Fruit fly (Drosophila melanogaster) whole organism, embryonic: Measurements from ENCODE around the gene CG43779.

Experiments used
- Abd-B ChIP-seq: fragments of 200-800 bp; sonication (Bioruptor generic); optimal IDR thresholded peaks from 2 replicates; lab custom pipeline; 2018; ENCODE audit warnings: missing biosample characterization, mild to moderate bottlenecking, missing genetic modification characterization, moderate library complexity
- CG10366 ChIP-seq: fragments of 200-800 bp; sonication (Bioruptor generic); IDR thresholded peaks from 2 replicates; pipeline ENCODE4 v1.3.6; 2022; ENCODE audit warnings: missing biosample characterization, missing genetic modification characterization
- CG13287 ChIP-seq: fragments of 200-800 bp; sonication (Bioruptor generic); IDR thresholded peaks from 2 replicates; pipeline ENCODE4 v1.3.6; 2022; ENCODE audit warnings: missing biosample characterization, missing genetic modification characterization; ENCODE audit not compliant: partially characterized antibody
- CG15011 ChIP-seq: fragments of 200-800 bp; sonication (Bioruptor generic); optimal IDR thresholded peaks from 3 replicates; lab custom pipeline; 2018; ENCODE audit warnings: missing biosample characterization, mild to moderate bottlenecking, missing genetic modification characterization
- CG15073 ChIP-seq: fragments of 200-800 bp; sonication (Bioruptor generic); optimal IDR thresholded peaks from 2 replicates; lab custom pipeline; 2016; ENCODE audit warnings: missing biosample characterization, missing genetic modification characterization
- CG15514 ChIP-seq: fragments of 200-800 bp; sonication (Bioruptor generic); optimal IDR thresholded peaks from 3 replicates; lab custom pipeline; 2017; ENCODE audit warnings: missing biosample characterization, missing genetic modification characterization, mild to moderate bottlenecking, moderate library complexity, missing genetic modification reagents
- CG17328 ChIP-seq: fragments of 200-800 bp; sonication (Bioruptor generic); IDR thresholded peaks from 2 replicates; pipeline ENCODE4 v1.3.6; 2022; ENCODE audit warnings: missing biosample characterization, missing genetic modification characterization
- CG17361 ChIP-seq: fragments of 200-800 bp; sonication (Bioruptor generic); IDR thresholded peaks from 3 replicates; pipeline ENCODE4 v1.3.6; 2022; ENCODE audit warnings: missing biosample characterization, missing genetic modification characterization
- CG32532 ChIP-seq: fragments of 200-800 bp; sonication (Bioruptor generic); IDR thresholded peaks from 2 replicates; pipeline ENCODE4 v1.3.6; 2022; ENCODE audit warnings: missing biosample characterization, missing genetic modification characterization
- CG33557 ChIP-seq: fragments of 200-800 bp; sonication (Bioruptor generic); optimal IDR thresholded peaks from 2 replicates; lab custom pipeline; 2019; ENCODE audit warnings: missing biosample characterization, mild to moderate bottlenecking, missing genetic modification characterization, moderate library complexity
- CG34376 ChIP-seq: fragments of 200-800 bp; sonication (Bioruptor generic); optimal IDR thresholded peaks from 2 replicates; lab custom pipeline; 2018; ENCODE audit warnings: missing biosample characterization, mild to moderate bottlenecking, missing genetic modification characterization
- CG3726 ChIP-seq: fragments of 200-800 bp; sonication (Bioruptor generic); IDR thresholded peaks from 3 replicates; pipeline ENCODE4, ENCODE4 v1.3.6; 2022; ENCODE audit warnings: missing biosample characterization, missing genetic modification characterization
- CG4282 ChIP-seq: fragments of 200-800 bp; sonication (Bioruptor generic); optimal IDR thresholded peaks from 2 replicates; lab custom pipeline; 2016; ENCODE audit warnings: missing biosample characterization, missing genetic modification characterization
- CG4707 ChIP-seq: fragments of 200-800 bp; sonication (Bioruptor generic); optimal IDR thresholded peaks from 2 replicates; lab custom pipeline; 2018; ENCODE audit warnings: missing biosample characterization, mild to moderate bottlenecking, missing genetic modification characterization, moderate library complexity
- CG6854 ChIP-seq: fragments of 200-800 bp; sonication (Bioruptor generic); optimal IDR thresholded peaks from 3 replicates; lab custom pipeline; 2017; ENCODE audit warnings: missing biosample characterization, mild to moderate bottlenecking, missing genetic modification characterization
- CG7963 ChIP-seq: fragments of 200-800 bp; sonication (Bioruptor generic); IDR thresholded peaks from 3 replicates; pipeline ENCODE4 v1.3.6; 2022; ENCODE audit warnings: missing biosample characterization, missing genetic modification characterization; ENCODE audit not compliant: partially characterized antibody
- CG9876 ChIP-seq: fragments of 200-800 bp; sonication (Bioruptor generic); optimal IDR thresholded peaks from 2 replicates; lab custom pipeline; 2016; ENCODE audit warnings: missing biosample characterization, missing genetic modification characterization
- Chrac-16 ChIP-seq: fragments of 200-800 bp; sonication (Bioruptor generic); optimal IDR thresholded peaks from 3 replicates; lab custom pipeline; 2016; ENCODE audit warnings: missing biosample characterization, missing genetic modification characterization
- D19B ChIP-seq: fragments of 200-800 bp; sonication (Bioruptor generic); optimal IDR thresholded peaks from 2 replicates; lab custom pipeline; 2017; ENCODE audit warnings: missing biosample characterization, mild to moderate bottlenecking, missing genetic modification characterization
- Dad ChIP-seq: fragments of 200-800 bp; sonication (Bioruptor generic); optimal IDR thresholded peaks from 3 replicates; lab custom pipeline; 2016; ENCODE audit warnings: missing biosample characterization, missing genetic modification characterization
- Elba2 ChIP-seq: fragments of 200-800 bp; sonication (Bioruptor generic); optimal IDR thresholded peaks from 3 replicates; lab custom pipeline; 2016; ENCODE audit warnings: missing biosample characterization, missing genetic modification characterization
- HLH54F ChIP-seq: fragments of 200-800 bp; sonication (Bioruptor generic); optimal IDR thresholded peaks from 3 replicates; lab custom pipeline; 2016; ENCODE audit warnings: missing biosample characterization, missing genetic modification characterization
- Hr51 ChIP-seq, 2 experiments: fragments of 200-800 bp; sonication (Bioruptor generic); optimal IDR thresholded peaks; 2 replicates in 1 of 2; 3 replicates in 1 of 2; lab custom pipeline; 2016 to 2018; ENCODE audit warnings: missing biosample characterization in 2 of 2, missing genetic modification characterization in 2 of 2, mild to moderate bottlenecking in 1 of 2, moderate library complexity in 1 of 2
- Hr78 ChIP-seq, 2 experiments: fragments of 200-800 bp in 1 of 2; fragments of >200 bp in 1 of 2; sonication (Bioruptor generic) in 1 of 2; optimal IDR thresholded peaks; 2 replicates each; lab custom pipeline; 2017 to 2019; ENCODE audit warnings: missing biosample characterization in 2 of 2, missing genetic modification characterization in 2 of 2, mild to moderate bottlenecking in 1 of 2, moderate library complexity in 1 of 2
- Hsf ChIP-seq: fragments of 200-800 bp; sonication (Bioruptor generic); optimal IDR thresholded peaks from 3 replicates; lab custom pipeline; 2016; ENCODE audit warnings: missing biosample characterization, missing genetic modification characterization
- Meics ChIP-seq: fragments of 200-800 bp; sonication (Bioruptor generic); optimal IDR thresholded peaks from 2 replicates; lab custom pipeline; 2017; ENCODE audit warnings: missing biosample characterization, mild to moderate bottlenecking, missing genetic modification characterization
- Usf ChIP-seq: fragments of 200-800 bp; sonication (Bioruptor generic); optimal IDR thresholded peaks from 2 replicates; lab custom pipeline; 2017; ENCODE audit warnings: missing genotype, missing biosample characterization, missing genetic modification characterization
- al ChIP-seq: fragments of 200-800 bp; sonication (Bioruptor generic); IDR thresholded peaks from 2 replicates; pipeline ENCODE4 v1.3.6; 2022; ENCODE audit warnings: missing biosample characterization, missing genetic modification characterization
- ash1 ChIP-seq: fragments of 200-800 bp; sonication (Bioruptor generic); optimal IDR thresholded peaks from 2 replicates; lab custom pipeline; 2018; ENCODE audit warnings: missing biosample characterization, mild to moderate bottlenecking, missing genetic modification characterization
- az2 ChIP-seq: fragments of 200-800 bp; sonication (Bioruptor generic); optimal IDR thresholded peaks from 3 replicates; lab custom pipeline; 2016; ENCODE audit warnings: missing biosample characterization, missing genetic modification characterization
- br ChIP-seq: fragments of >200 bp; optimal IDR thresholded peaks from 2 replicates; lab custom pipeline; 2017
- bsh ChIP-seq, 2 experiments: fragments of 200-800 bp; sonication (Bioruptor generic); optimal IDR thresholded peaks; 2 replicates each; lab custom pipeline; 2017 to 2018; ENCODE audit warnings: mild to moderate bottlenecking in 2 of 2, missing biosample characterization in 2 of 2, missing genetic modification characterization in 2 of 2, moderate library complexity in 1 of 2
- dysf ChIP-seq: fragments of 200-800 bp; sonication (Bioruptor generic); IDR thresholded peaks from 3 replicates; pipeline ENCODE4 v1.3.6; 2022; ENCODE audit warnings: missing biosample characterization, missing genetic modification characterization
- eve ChIP-seq, 2 experiments: fragments of >200 bp; optimal IDR thresholded peaks; 2 replicates each; lab custom pipeline; 2017; ENCODE audit warnings: missing biosample characterization in 2 of 2, missing genetic modification characterization in 2 of 2
- gsb ChIP-seq: fragments of 200-800 bp; sonication (Bioruptor generic); IDR thresholded peaks from 2 replicates; pipeline ENCODE4 v1.3.6; 2022; ENCODE audit warnings: missing biosample characterization, missing genetic modification characterization
- gsb-n ChIP-seq: fragments of 200-800 bp; sonication (Bioruptor generic); optimal IDR thresholded peaks from 3 replicates; lab custom pipeline; 2018; ENCODE audit warnings: missing biosample characterization, mild to moderate bottlenecking, missing genetic modification characterization
- gt ChIP-seq: fragments of 200-800 bp; sonication (Bioruptor generic); IDR thresholded peaks from 2 replicates; pipeline ENCODE4 v1.3.6; 2022; ENCODE audit warnings: missing biosample characterization, missing genetic modification characterization
- her ChIP-seq: fragments of 200-800 bp; sonication (Bioruptor generic); optimal IDR thresholded peaks from 2 replicates; lab custom pipeline; 2016; ENCODE audit warnings: missing biosample characterization, missing genetic modification characterization
- lov ChIP-seq, 2 experiments: fragments of 200-800 bp in 1 of 2; fragments of >200 bp in 1 of 2; sonication (Bioruptor generic) in 1 of 2; IDR thresholded peaks in 1 of 2; optimal IDR thresholded peaks in 1 of 2; 2 replicates in 1 of 2; 3 replicates in 1 of 2; pipeline versions ENCODE4 v1.3.6 to Lab custom; 2017 to 2022; ENCODE audit warnings: missing biosample characterization in 1 of 2, missing genetic modification characterization in 1 of 2
- mld ChIP-seq: fragments of 200-800 bp; sonication (Bioruptor generic); IDR thresholded peaks from 3 replicates; pipeline ENCODE4 v1.3.6; 2022; ENCODE audit warnings: missing biosample characterization, missing genetic modification characterization; ENCODE audit not compliant: partially characterized antibody
- nom ChIP-seq: fragments of 200-800 bp; sonication (Bioruptor generic); optimal IDR thresholded peaks from 2 replicates; lab custom pipeline; 2017; ENCODE audit warnings: missing biosample characterization, missing genetic modification characterization, mild to moderate bottlenecking, moderate library complexity, missing genetic modification reagents
- sens ChIP-seq: fragments of 200-800 bp; sonication (Bioruptor generic); peaks from one replicate; lab custom pipeline; 2016; ENCODE audit warnings: missing biosample characterization, missing genetic modification characterization
- sr ChIP-seq: fragments of 200-800 bp; sonication (Bioruptor generic); IDR thresholded peaks from 3 replicates; pipeline ENCODE4 v1.3.6; 2022; ENCODE audit warnings: missing biosample characterization, missing genetic modification characterization
- twi ChIP-seq: fragments of 200-800 bp; optimal IDR thresholded peaks from 2 replicates; lab custom pipeline; 2019; ENCODE audit warnings: missing biosample characterization, mild to moderate bottlenecking, missing genetic modification characterization, moderate library complexity
- vfl ChIP-seq: fragments of 200-800 bp; sonication (Bioruptor generic); optimal IDR thresholded peaks from 2 replicates; lab custom pipeline; 2016; ENCODE audit warnings: missing biosample characterization, missing genetic modification characterization
- vnd ChIP-seq: fragments of 200-800 bp; sonication (Bioruptor generic); IDR thresholded peaks from 3 replicates; pipeline ENCODE4 v1.3.6; 2022; ENCODE audit warnings: missing biosample characterization, missing genetic modification characterization; ENCODE audit not compliant: partially characterized antibody
- yki ChIP-seq: fragments of >200 bp; optimal IDR thresholded peaks from 3 replicates; lab custom pipeline; 2018
- zen2 ChIP-seq: fragments of 200-800 bp; sonication (Bioruptor generic); IDR thresholded peaks from 3 replicates; pipeline ENCODE4 v1.3.6; 2022; ENCODE audit warnings: missing biosample characterization, missing genetic modification characterization; ENCODE audit not compliant: partially characterized antibody

Gene CG43779

DNA sequence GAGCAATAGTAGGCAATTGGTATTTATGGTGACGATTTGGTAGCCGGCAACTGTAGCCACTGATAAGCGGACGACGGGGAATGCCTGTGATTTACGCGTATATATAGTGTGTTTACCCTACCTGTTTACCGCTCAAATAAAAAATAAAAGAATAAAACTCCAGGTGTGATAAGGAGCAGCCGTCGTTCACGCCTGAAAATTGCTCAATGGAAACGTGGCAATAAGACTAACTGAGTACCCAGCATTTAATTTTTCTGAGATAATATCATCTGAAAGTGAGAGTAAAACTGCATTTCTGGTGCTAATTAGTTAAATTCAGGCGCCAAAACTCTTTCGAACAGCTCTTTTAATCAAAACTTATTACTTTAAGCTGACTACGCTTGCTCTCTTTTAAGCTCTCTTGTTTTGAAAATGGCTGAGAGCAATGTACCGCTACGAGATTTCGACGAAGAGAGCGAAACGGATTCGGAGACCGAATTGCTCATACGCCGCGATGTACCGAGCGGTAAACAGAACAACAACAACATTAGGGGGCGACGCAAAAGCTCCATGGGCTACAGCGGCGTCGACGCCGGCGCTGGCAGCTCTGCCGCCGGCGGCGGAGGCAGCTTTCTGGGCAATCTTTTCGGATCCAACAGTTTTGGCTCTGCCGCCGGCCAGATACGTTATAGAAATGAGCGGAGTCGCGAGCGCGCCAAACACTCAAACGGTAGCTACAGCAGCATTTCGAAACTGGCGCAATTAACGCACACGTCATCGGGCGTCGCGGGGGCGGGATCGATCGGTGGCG is 16.1 kb downstream of the CG43779 start (continued):
- TF ChIP-seq Hr51 (GFP tag; optimal IDR thresholded peaks at IDR 0.05; lab: Kevin White, UChicago) = peak; percentile 31 to 79
- TF ChIP-seq CG13287 (GFP tag; lab: Robert Waterston, UW) = peak; percentile 70
- peak; percentile 46 for TF ChIP-seq CG32532 (GFP tag; lab: Robert Waterston, UW)
- TF ChIP-seq D19B (GFP tag; lab: Kevin White, UChicago) = peak; percentile 85
- peak; percentile 64 for TF ChIP-seq nom (GFP tag; lab: Kevin White, UChicago)
- peak in 1 of 2 experiments; percentile 82 for TF ChIP-seq bsh (GFP tag; optimal IDR thresholded peaks at IDR 0.05; lab: Kevin White, UChicago)
- TF ChIP-seq dysf = peak; percentile 64; the same call in 2 of the 3 replicates
- peak; percentile 39 for TF ChIP-seq Dad
- no peak for TF ChIP-seq gt (GFP tag; lab: Robert Waterston, UW)
- peak; percentile 21 for TF ChIP-seq yki (lab: Kevin White, UChicago)
- peak; percentile 27 for TF ChIP-seq HLH54F (GFP tag; lab: Kevin White, UChicago)
- peak; percentile 75 for TF ChIP-seq CG6854
- no peak for TF ChIP-seq Elba2 (GFP tag; lab: Kevin White, UChicago)
- peak; percentile 54 for TF ChIP-seq her (GFP tag; lab: Kevin White, UChicago)
- 0 out of 3 replicates have a peak, but pooled peaks have one; percentile 21 for TF ChIP-seq CG17361 (GFP tag; lab: Robert Waterston, UW)
- peak in 1 of 2 experiments; percentile 45 for TF ChIP-seq Hr78 (GFP tag; optimal IDR thresholded peaks at IDR 0.05; lab: Kevin White, UChicago)
- peak; percentile 83 for TF ChIP-seq CG15011 (GFP tag; lab: Kevin White, UChicago)
- TF ChIP-seq Hsf = no peak
- TF ChIP-seq Chrac-16 (GFP tag; lab: Kevin White, UChicago) = no peak
- TF ChIP-seq mld (GFP tag; lab: Robert Waterston, UW) = no peak
- TF ChIP-seq CG17328 (GFP tag; lab: Robert Waterston, UW) = peak; percentile 57
- TF ChIP-seq CG4282 = no peak
- TF ChIP-seq CG10366 (GFP tag; lab: Robert Waterston, UW) = peak; percentile 55
- peak; percentile 87 for TF ChIP-seq CG34376
- TF ChIP-seq ash1 = peak; percentile 74
- peak; percentile 75 for TF ChIP-seq CG15514 (GFP tag; lab: Kevin White, UChicago)
- no peak for TF ChIP-seq Usf (GFP tag; lab: Kevin White, UChicago)
- TF ChIP-seq br (lab: Kevin White, UChicago) = no peak
- TF ChIP-seq gsb-n = peak; percentile 62
- peak; percentile 63 for TF ChIP-seq gsb (GFP tag; lab: Robert Waterston, UW)
- TF ChIP-seq sr = peak; percentile 77
- no peak for TF ChIP-seq az2
- peak; percentile 73 for TF ChIP-seq CG4707 (GFP tag; lab: Kevin White, UChicago)
- TF ChIP-seq Abd-B (GFP tag; lab: Kevin White, UChicago) = no peak
- no peak for TF ChIP-seq twi (tag; lab: Kevin White, UChicago)
- TF ChIP-seq CG7963 (GFP tag; lab: Robert Waterston, UW) = no peak
- peak; percentile 18; the same call in 1 of the 3 replicates for TF ChIP-seq zen2 (GFP tag; lab: Robert Waterston, UW)
- no peak for TF ChIP-seq lov (optimal IDR thresholded peaks at IDR 0.05; lab: Kevin White, UChicago)
- TF ChIP-seq lov (GFP tag; IDR thresholded peaks at IDR 0.05; lab: Robert Waterston, UW) = peak; percentile 66; the same call in 1 of the 3 replicates
- TF ChIP-seq CG15073 (GFP tag; lab: Kevin White, UChicago) = no peak
- no peak for TF ChIP-seq CG9876 (GFP tag; lab: Kevin White, UChicago)
- peak; percentile 86 for TF ChIP-seq Meics (GFP tag; lab: Kevin White, UChicago)
- no peak for TF ChIP-seq vfl
- no peak for TF ChIP-seq vnd (GFP tag; lab: Robert Waterston, UW)
- TF ChIP-seq al (GFP tag; lab: Robert Waterston, UW) = peak; percentile 19; the same call in 1 of the 2 replicates
- TF ChIP-seq CG33557 (GFP tag; lab: Kevin White, UChicago) = peak; percentile 39
- no peak for TF ChIP-seq eve (GFP tag; optimal IDR thresholded peaks at IDR 0.05; lab: Kevin White, UChicago)
- peak; percentile 90 for TF ChIP-seq sens (GFP tag; lab: Kevin White, UChicago)
- peak; percentile 74; the same call in 1 of the 3 replicates for TF ChIP-seq CG3726 (GFP tag; lab: Robert Waterston, UW)
